Worm (Caenorhabditis elegans) whole organism, early embryonic: ENCODE results near the gene C54G7.1.
A peak's percentile ranks its signal among the peaks of the same experiment; 100 is the strongest.

Experiments
- aly-1 ChIP-seq: sonication (generic microtip); optimal IDR thresholded peaks from 2 replicates; lab custom pipeline; 2016; ENCODE audit warnings: missing genetic modification characterization, missing compliant biosample characterization
- ama-1 ChIP-seq: fragments of 150-350 bp; optimal IDR thresholded peaks from 2 replicates; lab custom pipeline; 2014
- ceh-13 ChIP-seq: fragments of 200-800 bp; sonication (Bioruptor generic); optimal IDR thresholded peaks from 2 replicates; lab custom pipeline; 2018; ENCODE audit warnings: mild to moderate bottlenecking, missing genetic modification characterization, missing compliant biosample characterization
- ceh-36 ChIP-seq: sonication (generic microtip); optimal IDR thresholded peaks from 2 replicates; lab custom pipeline; 2016; ENCODE audit warnings: missing genetic modification characterization, inconsistent platforms, missing compliant biosample characterization
- flt-1 ChIP-seq: fragments of 200-800 bp; sonication (Bioruptor generic); IDR thresholded peaks from 2 replicates; pipeline ENCODE4 v1.3.6; 2022; ENCODE audit warnings: missing genetic modification characterization, missing compliant biosample characterization
- hnd-1 ChIP-seq: sonication (generic microtip); optimal IDR thresholded peaks from 2 replicates; lab custom pipeline; 2016; ENCODE audit warnings: missing genetic modification characterization, missing compliant biosample characterization
- pes-1 ChIP-seq: fragments of 200-800 bp; sonication (Bioruptor generic); IDR thresholded peaks from 2 replicates; pipeline ENCODE4 v1.3.6; 2022; ENCODE audit warnings: missing genetic modification reagents, missing genetic modification characterization, missing compliant biosample characterization
- scrt-1 ChIP-seq: fragments of 200-800 bp; sonication (Bioruptor generic); IDR thresholded peaks from 2 replicates; pipeline ENCODE4 v1.3.6; 2022; ENCODE audit warnings: missing genetic modification characterization, missing compliant biosample characterization
- sea-1 ChIP-seq: fragments of 200-800 bp; sonication (Bioruptor generic); conservative IDR thresholded peaks from 2 replicates; pipeline ENCODE4 v1.3.6; 2022; ENCODE audit warnings: missing genetic modification characterization, missing compliant biosample characterization
- tbx-37 ChIP-seq: fragments of 200-800 bp; sonication (Bioruptor generic); conservative IDR thresholded peaks from 2 replicates; pipeline ENCODE4 v1.3.6; 2022; ENCODE audit warnings: missing genetic modification reagents, missing genetic modification characterization, missing compliant biosample characterization

DNA sequence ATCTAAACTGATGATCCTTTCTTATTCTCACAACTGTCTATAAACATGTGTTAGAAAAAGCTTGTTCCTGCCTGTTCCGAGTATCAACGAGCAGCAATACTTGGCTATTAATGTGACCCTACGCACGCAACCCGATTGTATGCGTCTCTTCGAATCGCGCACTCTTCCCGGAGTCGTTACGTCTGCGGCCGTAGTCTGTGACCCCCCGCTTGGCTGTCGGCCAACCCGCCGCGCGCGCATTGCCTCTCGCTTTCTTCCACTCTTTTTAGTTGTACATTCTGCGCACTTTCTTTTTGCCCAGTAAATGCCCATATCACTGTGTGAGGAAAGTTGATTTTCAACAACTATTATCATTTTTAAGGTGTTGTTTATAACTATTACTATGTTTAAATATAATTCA is 48.1 kb downstream of the C54G7.1 start:
- peak; percentile 10 for TF ChIP-seq aly-1 (tag; lab: Kevin White, UChicago)
- TF ChIP-seq tbx-37 (GFP tag; lab: Robert Waterston, UW), result no peak
- TF ChIP-seq ama-1 (lab: Kevin White, UChicago), result no peak
- TF ChIP-seq scrt-1 (GFP tag; lab: Robert Waterston, UW), result no peak
- TF ChIP-seq flt-1 (GFP tag; lab: Robert Waterston, UW), result 0 out of 2 replicates have a peak, but pooled peaks have one; percentile 14
- TF ChIP-seq ceh-13 (GFP tag; lab: Kevin White, UChicago), result no peak
- TF ChIP-seq hnd-1, result no peak
- no peak for TF ChIP-seq pes-1
- 0 out of 2 replicates have a peak, but pooled peaks have one; percentile 36 for TF ChIP-seq sea-1 (GFP tag; lab: Robert Waterston, UW)
- TF ChIP-seq ceh-36, result no peak
